Worm (Caenorhabditis elegans) whole organism, L1 larva: ENCODE data around the gene T16A1.4.

ENCODE experiments used
- C34B4.2 ChIP-seq: sonication (generic microtip); optimal IDR thresholded peaks from 2 replicates; lab custom pipeline; 2017; ENCODE audit warnings: mild to moderate bottlenecking, missing genetic modification characterization, missing compliant biosample characterization
- Y116A8C.19 ChIP-seq: sonication (generic microtip); optimal IDR thresholded peaks from 2 replicates; lab custom pipeline; 2016; ENCODE audit warnings: missing compliant biosample characterization, missing genetic modification characterization, borderline replicate concordance
- blmp-1 ChIP-seq: fragments of 150-350 bp; optimal IDR thresholded peaks from 2 replicates; lab custom pipeline; 2014; ENCODE audit warnings: missing biosample characterization, missing genetic modification characterization
- ceh-63 ChIP-seq: fragments of 200-800 bp; sonication (Bioruptor generic); optimal IDR thresholded peaks from 2 replicates; lab custom pipeline; 2018; ENCODE audit warnings: mild to moderate bottlenecking, missing genetic modification characterization, missing compliant biosample characterization
- ces-1 ChIP-seq: fragments of 150-350 bp; optimal IDR thresholded peaks from 2 replicates; lab custom pipeline; 2014; ENCODE audit warnings: missing biosample characterization, missing genetic modification reagents, missing genetic modification characterization
- dpl-1 ChIP-seq, 3 experiments: fragments of 150-350 bp in 2 of 3; sonication (generic microtip) in 1 of 3; optimal IDR thresholded peaks; 2 replicates each; lab custom pipeline; 2014 to 2017; ENCODE audit warnings: missing biosample characterization in 3 of 3, missing genetic modification characterization in 3 of 3, missing genetic modification reagents in 3 of 3
- dsc-1 ChIP-seq: sonication (generic microtip); optimal IDR thresholded peaks from 2 replicates; lab custom pipeline; 2016; ENCODE audit warnings: mild to moderate bottlenecking, missing genetic modification characterization, missing compliant biosample characterization
- efl-1 ChIP-seq, 4 experiments: fragments of 150-350 bp; optimal IDR thresholded peaks in 3 of 4; peaks in 1 of 4; 1 replicate in 1 of 4; 2 replicates in 3 of 4; lab custom pipeline; 2014; ENCODE audit warnings: missing biosample characterization in 2 of 4, missing genetic modification characterization in 2 of 4, missing genetic modification reagents in 2 of 4
- elt-2 ChIP-seq: sonication (generic microtip); optimal IDR thresholded peaks from 2 replicates; lab custom pipeline; 2016; ENCODE audit warnings: missing genetic modification characterization, mild to moderate bottlenecking, inconsistent platforms, missing compliant biosample characterization, missing genetic modification reagents
- elt-3 ChIP-seq, 6 experiments: fragments of 150-350 bp in 1 of 6; sonication (generic microtip); optimal IDR thresholded peaks; 2 replicates each; lab custom pipeline; 2017 to 2018; ENCODE audit warnings: missing biosample characterization in 6 of 6, missing genetic modification characterization in 6 of 6, inconsistent platforms in 1 of 6
- ets-5 ChIP-seq: fragments of 200-800 bp; sonication (Bioruptor generic); IDR thresholded peaks from 2 replicates; pipeline ENCODE4 v1.3.6; 2022; ENCODE audit warnings: missing genetic modification characterization, missing compliant biosample characterization
- fkh-4 ChIP-seq: sonication (generic microtip); optimal IDR thresholded peaks from 2 replicates; lab custom pipeline; 2016; ENCODE audit warnings: missing compliant biosample characterization, missing genetic modification characterization, borderline replicate concordance
- grh-1 ChIP-seq: fragments of 200-800 bp; sonication (Bioruptor generic); IDR thresholded peaks from 2 replicates; pipeline ENCODE4 v1.3.6; 2022; ENCODE audit warnings: missing genetic modification reagents, missing genetic modification characterization, missing compliant biosample characterization
- hlh-17 ChIP-seq: fragments of 200-800 bp; sonication (Bioruptor generic); optimal IDR thresholded peaks from 2 replicates; lab custom pipeline; 2018; ENCODE audit warnings: missing genetic modification characterization, mild to moderate bottlenecking, missing compliant biosample characterization, moderate library complexity, borderline replicate concordance
- hlh-4 ChIP-seq: sonication (generic microtip); optimal IDR thresholded peaks from 2 replicates; lab custom pipeline; 2016; ENCODE audit warnings: mild to moderate bottlenecking, missing genetic modification characterization, missing compliant biosample characterization
- irx-1 ChIP-seq: sonication (generic microtip); optimal IDR thresholded peaks from 2 replicates; lab custom pipeline; 2016; ENCODE audit warnings: missing genetic modification characterization, missing compliant biosample characterization
- lin-13 ChIP-seq: fragments of 150-350 bp; optimal IDR thresholded peaks from 2 replicates; lab custom pipeline; 2014; ENCODE audit warnings: missing biosample characterization, missing genetic modification reagents, missing genetic modification characterization
- lin-15B ChIP-seq: fragments of 150-350 bp; sonication (generic microtip); optimal IDR thresholded peaks from 3 replicates; lab custom pipeline; 2014; ENCODE audit warnings: missing biosample characterization, missing genetic modification characterization
- lsy-2 ChIP-seq, 2 experiments: fragments of 150-350 bp; optimal IDR thresholded peaks; 2 replicates each; lab custom pipeline; 2014; ENCODE audit warnings: missing biosample characterization in 2 of 2, missing genetic modification characterization in 2 of 2
- mef-2 ChIP-seq: fragments of 150-350 bp; optimal IDR thresholded peaks from 2 replicates; lab custom pipeline; 2014; ENCODE audit warnings: missing biosample characterization, missing genetic modification characterization
- mep-1 ChIP-seq: fragments of 150-350 bp; optimal IDR thresholded peaks from 2 replicates; lab custom pipeline; 2014; ENCODE audit warnings: missing biosample characterization, missing genetic modification characterization
- nhr-28 ChIP-seq: fragments of 150-350 bp; optimal IDR thresholded peaks from 2 replicates; lab custom pipeline; 2014; ENCODE audit warnings: missing biosample characterization, missing genetic modification characterization
- nhr-71 ChIP-seq: sonication (generic microtip); optimal IDR thresholded peaks from 2 replicates; lab custom pipeline; 2016; ENCODE audit warnings: mild to moderate bottlenecking, missing genetic modification characterization, moderate library complexity, missing compliant biosample characterization
- nhr-76 ChIP-seq: sonication (generic microtip); optimal IDR thresholded peaks from 2 replicates; lab custom pipeline; 2017; ENCODE audit warnings: missing biosample characterization, missing genetic modification characterization
- nhr-84 ChIP-seq: sonication (generic microtip); optimal IDR thresholded peaks from 2 replicates; lab custom pipeline; 2017; ENCODE audit warnings: missing biosample characterization, missing genetic modification characterization
- nhr-85 ChIP-seq: sonication (generic microtip); peaks from one replicate; lab custom pipeline; 2016; ENCODE audit warnings: missing genetic modification characterization, inconsistent platforms, missing compliant biosample characterization
- pag-3 ChIP-seq: sonication (generic microtip); optimal IDR thresholded peaks from 2 replicates; lab custom pipeline; 2017; ENCODE audit warnings: missing genetic modification characterization, mild to moderate bottlenecking, missing compliant biosample characterization, antibody characterized with exemption, borderline replicate concordance; ENCODE audit not compliant: insufficient read depth
- skn-1 ChIP-seq: fragments of 150-350 bp; optimal IDR thresholded peaks from 2 replicates; lab custom pipeline; 2014; ENCODE audit warnings: missing biosample characterization, missing genetic modification characterization
- snu-23 ChIP-seq: sonication (generic microtip); optimal IDR thresholded peaks from 2 replicates; lab custom pipeline; 2016; ENCODE audit warnings: missing genetic modification characterization, missing compliant biosample characterization
- sox-4 ChIP-seq: sonication (generic microtip); optimal IDR thresholded peaks from 2 replicates; lab custom pipeline; 2016; ENCODE audit warnings: missing genetic modification characterization, missing compliant biosample characterization
- sup-37 ChIP-seq: fragments of 200-800 bp; sonication (Bioruptor generic); optimal IDR thresholded peaks from 2 replicates; lab custom pipeline; 2018; ENCODE audit warnings: mild to moderate bottlenecking, missing genetic modification characterization, missing compliant biosample characterization
- unc-98 ChIP-seq: fragments of 200-800 bp; sonication (Bioruptor generic); IDR thresholded peaks from 2 replicates; pipeline ENCODE4 v1.3.6; 2022; ENCODE audit warnings: missing genetic modification characterization, missing compliant biosample characterization
- xbp-1 ChIP-seq: sonication (generic microtip); optimal IDR thresholded peaks from 2 replicates; lab custom pipeline; 2016; ENCODE audit warnings: missing genetic modification characterization, missing compliant biosample characterization
- zip-4 ChIP-seq: fragments of 200-800 bp; sonication (Bioruptor generic); optimal IDR thresholded peaks from 2 replicates; lab custom pipeline; 2018; ENCODE audit warnings: mild to moderate bottlenecking, missing genetic modification characterization, moderate library complexity, missing compliant biosample characterization
- ztf-4 ChIP-seq: fragments of 150-350 bp; optimal IDR thresholded peaks from 2 replicates; lab custom pipeline; 2014; ENCODE audit warnings: missing biosample characterization, missing genetic modification characterization

Gene T16A1.4

DNA sequence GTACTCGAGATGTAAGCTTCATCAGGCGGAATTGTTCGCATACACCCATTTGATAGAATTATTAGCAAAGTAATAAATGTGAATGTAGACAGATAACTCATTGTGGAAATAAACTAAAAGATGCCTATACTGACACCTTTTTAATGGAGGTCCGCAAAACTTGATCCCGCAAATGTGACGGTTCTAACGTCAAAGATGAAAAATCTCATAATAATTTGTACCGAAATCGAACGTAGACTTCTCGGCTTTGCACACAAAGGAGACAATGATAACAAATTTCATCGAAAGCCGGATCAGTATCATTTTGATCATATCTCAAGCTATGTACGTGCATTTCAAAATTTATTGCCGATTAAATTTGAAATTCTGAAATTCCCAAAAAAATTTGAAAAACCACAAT, 26.9 kb downstream of the T16A1.4 start, which contains the start of gene R52.4:
Gene R52.4 (minus strand): TSS at position 101 of the 400 bp plus-strand sequence.
- no peak for TF ChIP-seq nhr-84
- TF ChIP-seq hlh-17 (GFP tag; lab: Kevin White, UChicago) = no peak
- TF ChIP-seq skn-1 = no peak
- no peak for TF ChIP-seq mef-2 (tag; lab: Kevin White, UChicago)
- TF ChIP-seq nhr-85 (tag; lab: Kevin White, UChicago) = no peak
- TF ChIP-seq Y116A8C.19 (tag; lab: Kevin White, UChicago) = no peak
- no peak for TF ChIP-seq snu-23 (GFP tag; lab: Kevin White, UChicago)
- TF ChIP-seq nhr-28 (tag; lab: Kevin White, UChicago) = no peak
- no peak for TF ChIP-seq lin-15B
- no peak for TF ChIP-seq blmp-1 (tag; lab: Kevin White, UChicago)
- TF ChIP-seq fkh-4 (tag; lab: Kevin White, UChicago) = no peak
- TF ChIP-seq elt-2 = no peak
- no peak for TF ChIP-seq sox-4
- no peak for TF ChIP-seq dpl-1 (GFP tag; optimal IDR thresholded peaks at IDR 0.05; lab: Kevin White, UChicago)
- TF ChIP-seq dsc-1 (tag; lab: Kevin White, UChicago) = no peak
- TF ChIP-seq zip-4 (GFP tag; lab: Kevin White, UChicago) = no peak
- TF ChIP-seq ceh-63 = no peak
- no peak for TF ChIP-seq lsy-2 (tag; optimal IDR thresholded peaks at IDR 0.05; lab: Kevin White, UChicago)
- TF ChIP-seq sup-37 = no peak
- no peak for TF ChIP-seq grh-1 (GFP tag; lab: Robert Waterston, UW)

DNA sequence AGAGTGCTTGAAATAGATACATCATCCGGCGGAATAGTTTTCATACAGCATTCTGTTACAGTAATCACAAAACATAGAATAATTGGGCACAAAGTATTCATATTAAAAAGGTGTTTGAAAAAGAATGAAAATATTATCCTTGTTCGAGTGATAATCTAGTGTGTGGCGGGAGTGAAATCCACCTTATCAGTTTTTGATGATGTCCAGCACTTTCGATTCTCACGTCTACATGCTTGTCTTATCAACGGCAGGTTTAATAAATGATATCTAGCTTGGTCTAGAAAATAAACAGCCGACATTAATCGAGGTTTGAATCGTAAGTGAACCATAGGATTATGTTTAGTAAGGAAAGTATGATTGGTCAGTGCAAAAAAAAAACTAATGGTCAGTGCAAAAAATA, 28.6 kb downstream of the T16A1.4 start, which contains the start of gene R52.5:
Gene R52.5 (minus strand): TSS at position 101 of the 400 bp plus-strand sequence.
- TF ChIP-seq blmp-1 (tag; lab: Kevin White, UChicago) (peak; percentile 54), hlh-4 (no peak)
- TF ChIP-seq, all 84 proteins: peak for 1

DNA sequence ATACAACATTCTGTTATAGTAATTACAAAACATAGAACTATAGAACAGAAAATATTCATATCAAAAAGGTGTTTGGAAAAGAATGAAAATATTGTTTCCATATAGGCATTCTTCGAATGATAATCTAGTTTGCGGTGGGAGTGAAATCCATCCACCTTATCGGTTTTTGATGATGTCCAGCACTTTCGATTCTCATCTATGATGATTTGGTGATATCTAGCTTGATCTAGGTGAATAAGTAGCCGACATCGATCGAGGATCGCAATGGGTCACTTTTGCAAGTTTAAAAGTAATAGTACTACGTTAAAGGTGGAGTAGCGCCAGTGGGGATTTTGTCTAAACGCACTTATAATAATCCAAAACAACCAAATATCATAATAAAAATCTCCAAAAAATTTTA, 31.6 kb downstream of the T16A1.4 start, which contains the start of gene R52.6:
Gene R52.6 (minus strand): TSS at position 101 of the 400 bp plus-strand sequence.
- TF ChIP-seq ces-1 (GFP tag; lab: Kevin White, UChicago) = no peak
- TF ChIP-seq blmp-1 (tag; lab: Kevin White, UChicago) = peak; percentile 1

DNA sequence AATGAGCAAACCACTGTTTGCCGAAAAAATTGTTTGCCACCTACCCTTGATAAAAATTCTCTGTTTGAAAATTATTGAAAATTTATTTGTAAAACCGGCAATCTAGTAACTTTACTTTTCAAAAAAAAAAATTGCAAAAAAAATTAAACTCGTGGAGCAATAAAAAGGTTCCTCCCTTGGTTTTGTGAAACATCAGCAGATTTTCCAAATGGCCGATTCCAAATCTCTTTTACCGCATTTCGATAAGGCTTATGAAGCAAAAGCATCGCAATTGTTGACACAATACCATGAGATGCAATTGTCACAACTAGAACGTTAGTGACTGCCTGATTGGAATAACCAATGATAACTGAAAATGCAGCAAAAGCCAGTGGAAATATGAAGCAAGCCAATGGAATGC, 33.1 kb downstream of the T16A1.4 start:
- no peak for TF ChIP-seq C34B4.2
- no peak for TF ChIP-seq lin-13
- TF ChIP-seq elt-3 (tag; optimal IDR thresholded peaks at IDR 0.05; lab: Kevin White, UChicago) = no peak
- TF ChIP-seq ztf-4 = no peak
- TF ChIP-seq irx-1 (tag; lab: Kevin White, UChicago) = no peak
- no peak for TF ChIP-seq pag-3 (tag; lab: Kevin White, UChicago)
- no peak for TF ChIP-seq mep-1 (tag; lab: Kevin White, UChicago)
- no peak for TF ChIP-seq nhr-76

DNA sequence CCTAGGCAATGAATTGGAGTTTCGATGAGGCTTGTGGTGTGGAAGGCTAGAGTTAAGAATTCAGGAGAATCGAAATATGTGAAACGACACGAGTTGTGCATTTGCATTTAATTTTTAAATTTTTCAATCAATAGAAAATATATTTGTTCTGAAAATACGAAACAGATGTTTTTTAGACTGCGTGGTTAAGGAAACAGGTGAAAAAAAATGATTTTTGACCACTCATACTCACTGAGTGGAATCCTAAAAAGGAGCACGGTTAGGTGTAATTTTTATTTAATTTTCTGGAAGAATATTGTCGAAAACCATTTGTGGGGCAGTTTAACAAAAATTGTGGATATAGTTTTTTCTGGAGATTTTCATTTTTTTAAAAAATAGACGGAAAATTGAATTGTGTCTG, 35.4 kb downstream of the T16A1.4 start, which contains the start of gene srh-195:
Gene srh-195 (minus strand): TSS at position 101 of the 400 bp plus-strand sequence.
- TF ChIP-seq nhr-71 = no peak
- no peak for TF ChIP-seq lin-13
- no peak for TF ChIP-seq unc-98 (GFP tag; lab: Robert Waterston, UW)
- TF ChIP-seq xbp-1 (tag; lab: Kevin White, UChicago) = no peak
- no peak for TF ChIP-seq snu-23 (GFP tag; lab: Kevin White, UChicago)

DNA sequence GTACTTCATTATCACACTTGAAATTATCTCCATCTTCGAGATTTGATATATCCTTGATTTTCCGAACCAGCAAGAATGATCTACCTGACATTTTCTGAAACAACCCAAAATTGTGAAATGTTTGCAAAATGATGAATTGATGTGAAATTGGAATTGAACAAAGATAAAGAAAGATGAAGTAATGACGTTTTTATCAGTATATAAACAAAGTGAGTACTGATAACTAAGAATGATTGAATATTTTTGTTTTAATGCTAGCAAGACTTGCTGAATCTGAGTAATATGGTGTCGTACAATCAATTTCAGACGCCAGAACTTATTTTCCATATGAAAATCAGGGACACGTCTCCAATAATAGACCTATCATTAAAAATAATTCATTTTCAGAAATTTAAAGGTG, 40.7 kb downstream of the T16A1.4 start, which contains the start of gene math-37:
Gene math-37 (minus strand): TSS at position 101 of the 400 bp plus-strand sequence.
- TF ChIP-seq elt-2 (peak; percentile 32), ets-5 (no peak), efl-1 (optimal IDR thresholded peaks at IDR 0.05; lab: Kevin White, UChicago) (no peak), efl-1 (GFP tag; optimal IDR thresholded peaks at IDR 0.05 in 1 of 2; lab: Kevin White, UChicago) (peak in 1 of 2 experiments; percentile 42), xbp-1 (tag; lab: Kevin White, UChicago) (no peak)
